Worm (Caenorhabditis elegans): ENCODE measurements around the gene C52B9.4.

C52B9.4 gene

ce11 chrX:4284470-4284869 lies 24.0 kb downstream of the C52B9.4 start:
- TF ChIP-seq tab-1 (GFP tag; IDR thresholded peaks at IDR 0.05) (no peak), flt-1 (GFP tag; IDR thresholded peaks at IDR 0.05) (no peak), ztf-23 (GFP tag; IDR thresholded peaks at IDR 0.05) (no peak), med-1 (GFP tag; optimal IDR thresholded peaks at IDR 0.05; ENCODE audit: insufficient read depth) (no peak)

DNA sequence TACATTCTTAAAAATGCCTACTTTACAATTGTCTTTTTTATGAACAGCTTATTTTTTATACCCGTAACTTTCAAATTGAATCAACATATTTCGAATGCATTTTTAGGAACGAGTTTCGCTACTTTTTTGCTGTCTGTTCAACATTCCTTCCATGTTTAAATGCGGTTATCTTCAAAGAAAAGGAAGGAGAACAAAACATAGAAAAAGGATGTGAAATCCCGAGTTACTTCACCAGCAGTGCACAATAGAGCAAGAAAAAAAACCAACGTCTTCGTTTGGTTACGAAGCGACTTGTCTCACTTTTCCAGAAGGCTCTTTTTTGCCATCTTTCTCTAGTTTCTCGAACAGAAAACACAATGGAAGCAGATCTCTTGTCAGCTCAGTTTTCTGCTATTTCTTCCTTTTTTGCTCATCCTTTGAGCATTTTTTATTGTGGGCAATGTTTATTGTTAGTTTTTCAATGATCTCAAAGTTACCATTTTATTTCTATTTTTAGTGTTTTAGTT lies 25.3 kb downstream of the C52B9.4 start, which contains the start of gene cka-2:
Gene cka-2 (plus strand): TSS at position 456 of the 506 bp plus-strand sequence.
- no peak for TF ChIP-seq tab-1 (GFP tag; IDR thresholded peaks at IDR 0.05)

- no peak for TF ChIP-seq tab-1 (GFP tag; IDR thresholded peaks at IDR 0.05)
- TF ChIP-seq ztf-29 (GFP tag; IDR thresholded peaks at IDR 0.05), result no peak
Observed at ce11 chrX:4289805-4290204, 29.4 kb downstream of the C52B9.4 start.

DNA sequence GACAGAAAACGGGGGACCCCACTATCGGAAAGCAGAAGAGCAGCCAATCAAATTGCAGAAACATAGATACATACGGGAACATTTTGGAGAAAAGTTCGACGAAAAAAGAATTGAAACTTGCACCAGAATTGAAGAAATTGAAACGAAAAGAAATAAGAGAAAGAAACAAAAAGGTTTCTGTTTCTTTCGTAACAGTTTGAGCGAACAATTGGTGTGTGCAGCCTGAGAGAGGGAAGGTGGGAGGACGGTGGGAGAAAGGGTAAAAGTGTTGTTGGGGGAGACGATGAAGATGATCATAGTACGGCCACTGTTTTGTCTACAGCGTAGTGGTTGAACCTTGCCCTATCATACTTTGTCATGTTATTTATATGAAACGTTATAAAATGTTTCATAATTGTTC lies 34.5 kb downstream of the C52B9.4 start:
- no peak for TF ChIP-seq tab-1 (GFP tag; IDR thresholded peaks at IDR 0.05)
- no peak for TF ChIP-seq ref-1 (GFP tag; conservative IDR thresholded peaks at IDR 0.05)
- TF ChIP-seq flt-1 (GFP tag; IDR thresholded peaks at IDR 0.05), result no peak
- TF ChIP-seq klf-2 (GFP tag; conservative IDR thresholded peaks at IDR 0.05), result no peak
- TF ChIP-seq med-1 (GFP tag; optimal IDR thresholded peaks at IDR 0.05; ENCODE audit: insufficient read depth), result no peak
- TF ChIP-seq T22C8.4 (GFP tag; IDR thresholded peaks at IDR 0.05), result no peak
- TF ChIP-seq ztf-29 (GFP tag; IDR thresholded peaks at IDR 0.05), result no peak
- no peak for TF ChIP-seq ztf-23 (GFP tag; IDR thresholded peaks at IDR 0.05)
- TF ChIP-seq cog-1 (tag; optimal IDR thresholded peaks at IDR 0.05), result no peak

DNA sequence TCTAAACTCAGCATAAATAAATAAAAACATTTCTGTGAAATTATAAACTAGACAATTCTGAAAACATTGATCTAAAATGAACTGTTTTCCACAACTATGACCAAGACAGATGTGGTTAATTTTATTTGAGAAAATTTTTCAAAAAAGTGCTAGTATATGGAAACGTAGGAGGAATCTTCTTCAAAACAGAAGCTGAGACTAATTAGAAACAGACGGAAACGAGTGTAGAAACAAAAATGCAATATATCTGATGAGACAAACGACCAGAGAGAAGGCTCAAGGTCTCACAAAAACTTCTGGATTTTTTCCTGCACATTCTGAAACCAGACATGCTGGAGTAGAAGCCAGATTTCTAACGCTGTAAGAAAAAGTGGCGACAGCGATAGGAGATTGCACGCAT lies 35.5 kb downstream of the C52B9.4 start:
- TF ChIP-seq flt-1 (GFP tag; IDR thresholded peaks at IDR 0.05) (no peak), ztf-29 (GFP tag; IDR thresholded peaks at IDR 0.05) (no peak), ref-1 (GFP tag; conservative IDR thresholded peaks at IDR 0.05) (no peak), ztf-23 (GFP tag; IDR thresholded peaks at IDR 0.05) (no peak), med-1 (GFP tag; optimal IDR thresholded peaks at IDR 0.05; ENCODE audit: insufficient read depth) (no peak), klf-2 (GFP tag; conservative IDR thresholded peaks at IDR 0.05) (no peak), tab-1 (GFP tag; IDR thresholded peaks at IDR 0.05) (no peak)

DNA sequence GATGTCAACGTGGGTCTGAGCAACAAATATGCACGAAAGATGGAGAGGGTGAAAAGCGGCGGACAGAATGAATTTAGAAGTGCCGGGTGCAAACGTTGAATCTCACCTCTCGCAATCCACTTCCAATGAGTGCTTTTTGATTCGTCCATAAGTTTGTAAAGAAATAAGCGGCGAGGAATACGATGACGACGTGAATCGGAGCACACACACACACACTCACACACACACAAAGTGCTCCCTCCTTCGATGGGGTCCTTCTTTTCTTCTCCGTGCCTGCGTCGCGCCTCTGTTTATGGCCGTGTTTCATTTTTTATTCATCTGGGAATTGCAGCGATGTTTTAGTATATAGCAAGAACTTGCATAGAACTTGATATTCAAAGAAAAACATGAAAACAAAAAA lies 37.0 kb downstream of the C52B9.4 start, which contains the start of gene paf-2:
Gene paf-2 (minus strand): TSS at position 290 of the 400 bp plus-strand sequence.
- TF ChIP-seq ref-1 (GFP tag; conservative IDR thresholded peaks at IDR 0.05) (no peak), med-1 (GFP tag; optimal IDR thresholded peaks at IDR 0.05; ENCODE audit: insufficient read depth) (no peak), cog-1 (tag; optimal IDR thresholded peaks at IDR 0.05) (no peak), ztf-29 (GFP tag; IDR thresholded peaks at IDR 0.05) (no peak), klf-2 (GFP tag; conservative IDR thresholded peaks at IDR 0.05) (no peak), tab-1 (GFP tag; IDR thresholded peaks at IDR 0.05) (no peak)

- no peak for TF ChIP-seq ref-1 (GFP tag; conservative IDR thresholded peaks at IDR 0.05)
Observed at ce11 chrX:4303200-4303599, 42.7 kb downstream of the C52B9.4 start.

DNA sequence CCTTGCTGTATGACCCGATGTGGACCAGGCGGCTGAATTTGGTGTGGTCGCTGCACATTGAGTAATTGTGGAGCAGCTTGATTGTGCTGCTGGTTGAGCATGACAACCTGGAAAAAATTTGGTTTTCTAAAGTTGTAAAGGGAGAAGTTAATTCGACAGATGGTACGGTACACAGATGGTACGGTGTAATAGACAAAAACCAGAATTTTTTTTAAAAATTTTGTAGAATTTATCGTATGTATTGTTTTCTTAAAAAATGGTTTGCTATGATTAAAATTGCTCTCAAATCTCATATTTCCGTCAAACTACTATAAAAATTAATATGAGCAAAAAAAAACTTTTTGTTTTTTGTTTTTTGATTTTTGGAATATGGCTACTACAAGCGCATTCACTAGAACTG lies 46.4 kb downstream of the C52B9.4 start, which contains the start of gene pqn-15:
Gene pqn-15 (minus strand): TSS at position 101 of the 400 bp plus-strand sequence.
- TF ChIP-seq ref-1 (GFP tag; conservative IDR thresholded peaks at IDR 0.05), result no peak
- no peak for TF ChIP-seq tab-1 (GFP tag; IDR thresholded peaks at IDR 0.05)
- no peak for TF ChIP-seq klf-2 (GFP tag; conservative IDR thresholded peaks at IDR 0.05)
- TF ChIP-seq ztf-23 (GFP tag; IDR thresholded peaks at IDR 0.05), result no peak
- TF ChIP-seq med-1 (GFP tag; optimal IDR thresholded peaks at IDR 0.05; ENCODE audit: insufficient read depth), result no peak
- TF ChIP-seq T22C8.4 (GFP tag; IDR thresholded peaks at IDR 0.05), result no peak
- TF ChIP-seq ztf-29 (GFP tag; IDR thresholded peaks at IDR 0.05), result no peak
- no peak for TF ChIP-seq cog-1 (tag; optimal IDR thresholded peaks at IDR 0.05)
- TF ChIP-seq flt-1 (GFP tag; IDR thresholded peaks at IDR 0.05), result no peak

ce11 chrX:4307559-4308005 lies 47.1 kb downstream of the C52B9.4 start:
- TF ChIP-seq ztf-29 (GFP tag; IDR thresholded peaks at IDR 0.05) (0 out of 2 replicates have a peak, but pooled peaks have one; percentile 29), klf-2 (GFP tag; conservative IDR thresholded peaks at IDR 0.05) (no peak), ref-1 (GFP tag; conservative IDR thresholded peaks at IDR 0.05) (no peak), ztf-23 (GFP tag; IDR thresholded peaks at IDR 0.05) (no peak), tab-1 (GFP tag; IDR thresholded peaks at IDR 0.05) (peak; percentile 55; the same call in 1 of the 2 replicates), cog-1 (tag; optimal IDR thresholded peaks at IDR 0.05) (no peak), T22C8.4 (GFP tag; IDR thresholded peaks at IDR 0.05) (peak; percentile 35; the same call in 1 of the 2 replicates), flt-1 (GFP tag; IDR thresholded peaks at IDR 0.05) (no peak), med-1 (GFP tag; optimal IDR thresholded peaks at IDR 0.05; ENCODE audit: insufficient read depth) (no peak)

- no peak for TF ChIP-seq flt-1 (GFP tag; IDR thresholded peaks at IDR 0.05)
- no peak for TF ChIP-seq ref-1 (GFP tag; conservative IDR thresholded peaks at IDR 0.05)
- TF ChIP-seq ztf-23 (GFP tag; IDR thresholded peaks at IDR 0.05), result no peak
- TF ChIP-seq med-1 (GFP tag; optimal IDR thresholded peaks at IDR 0.05; ENCODE audit: insufficient read depth), result no peak
- TF ChIP-seq tab-1 (GFP tag; IDR thresholded peaks at IDR 0.05), result no peak
- no peak for TF ChIP-seq klf-2 (GFP tag; conservative IDR thresholded peaks at IDR 0.05)
- TF ChIP-seq ztf-29 (GFP tag; IDR thresholded peaks at IDR 0.05), result no peak
- TF ChIP-seq cog-1 (tag; optimal IDR thresholded peaks at IDR 0.05), result no peak
- TF ChIP-seq T22C8.4 (GFP tag; IDR thresholded peaks at IDR 0.05), result no peak
Observed at ce11 chrX:4311668-4312067, 51.2 kb downstream of the C52B9.4 start, which contains the start of gene C52B9.8. Gene C52B9.8, minus strand, starts transcription at chrX:4311768.
